Fruit fly (Drosophila melanogaster) whole organism, larva: ENCODE data around the gene CG12171.
A peak's percentile ranks its signal among the peaks of the same experiment; 100 is the strongest.

Experiments used
- noc ChIP-seq: fragments of 200-800 bp; sonication (Bioruptor generic); optimal IDR thresholded peaks from 3 replicates; lab custom pipeline; 2019; ENCODE audit warnings: missing biosample characterization, mild to moderate bottlenecking, missing genetic modification characterization, moderate library complexity

CG12171 gene

DNA sequence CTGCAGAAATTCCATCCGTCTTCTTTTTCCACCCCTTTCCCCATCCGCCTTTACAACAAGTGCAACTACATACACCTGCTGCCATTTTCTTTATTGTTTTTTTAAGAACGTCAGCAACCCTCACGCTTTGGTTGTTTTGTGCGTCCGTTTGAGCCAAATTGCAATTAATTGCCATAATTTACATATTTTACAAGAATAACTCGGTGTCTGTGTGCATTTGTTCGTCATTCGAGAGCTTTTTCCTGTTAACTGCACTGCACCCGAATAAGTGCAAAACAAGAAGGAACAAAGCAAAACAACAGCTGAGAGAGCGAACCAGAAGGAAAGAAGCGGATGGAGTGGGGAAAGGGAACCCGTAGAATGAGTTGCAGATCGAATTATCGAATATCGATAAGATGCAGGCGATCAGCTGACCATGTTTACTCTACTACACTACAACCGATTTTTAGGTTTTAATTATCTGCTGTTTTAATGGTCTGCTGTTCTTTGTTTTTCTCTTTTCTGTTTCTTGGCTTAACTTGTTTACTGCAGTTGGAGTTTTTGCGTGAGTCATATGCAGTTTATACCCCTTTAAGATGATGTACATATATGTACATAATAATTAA lies 37.3 kb downstream of the CG12171 start:
- TF ChIP-seq noc (tag; lab: Kevin White, UChicago), result no peak

DNA sequence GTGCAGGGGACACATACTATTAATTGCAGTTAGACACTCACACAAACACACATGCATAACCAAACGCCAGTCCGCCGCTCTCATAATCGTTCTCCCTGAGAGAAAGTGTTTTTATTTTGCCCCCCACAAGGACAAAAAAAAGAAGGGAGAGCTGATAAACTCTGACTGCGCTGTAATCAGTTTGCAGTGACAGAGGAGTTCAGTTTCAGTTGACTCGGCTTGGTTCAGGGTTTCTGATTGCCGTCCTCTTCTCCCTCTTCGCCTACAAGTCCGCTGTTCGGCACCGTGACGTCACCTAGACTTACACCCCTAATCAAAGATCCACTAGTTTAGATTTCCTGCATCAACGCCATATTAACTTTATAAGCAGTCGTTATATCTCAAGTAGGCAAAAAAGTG lies 37.8 kb downstream of the CG12171 start:
- TF ChIP-seq noc (tag; lab: Kevin White, UChicago), result no peak

DNA sequence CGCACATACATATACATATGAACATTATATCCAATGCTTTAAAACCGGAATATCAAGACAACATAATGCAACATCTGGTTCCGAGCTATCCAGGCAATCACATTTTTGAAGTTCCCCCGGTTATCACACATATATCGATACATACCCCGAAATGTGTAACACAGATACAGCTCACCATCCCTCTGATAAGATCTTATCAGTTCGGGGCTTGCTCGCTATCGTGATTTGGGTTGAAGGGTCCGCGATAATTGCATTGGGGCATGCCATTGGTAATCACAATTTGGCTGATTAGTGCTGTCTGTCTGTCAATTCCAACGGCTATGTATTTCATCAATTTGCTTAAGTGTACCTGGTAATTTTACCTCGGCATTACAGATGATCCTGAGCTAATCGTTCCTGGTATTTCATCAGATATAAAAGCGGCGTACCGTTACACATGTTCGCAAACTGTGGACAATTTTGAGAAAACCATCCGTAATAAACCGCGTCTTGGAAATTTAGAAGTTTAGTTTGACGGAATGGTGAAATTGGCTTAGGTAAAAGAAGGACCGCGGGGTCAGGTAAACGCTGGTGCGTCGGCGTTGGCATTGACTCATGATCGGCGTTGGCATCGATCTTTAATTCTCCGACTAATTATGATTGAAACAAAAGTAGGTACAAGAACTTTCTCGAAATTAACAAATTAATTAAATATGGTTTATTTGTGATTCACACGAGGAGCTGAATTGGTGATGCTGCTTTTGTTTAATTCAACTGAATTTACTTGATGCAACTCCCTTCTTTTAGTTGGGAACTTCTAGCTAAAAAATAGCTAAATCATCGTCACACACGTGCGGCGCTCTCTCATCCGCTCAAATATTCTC lies 38.6 kb downstream of the CG12171 start:
- no peak for TF ChIP-seq noc (tag; lab: Kevin White, UChicago)

DNA sequence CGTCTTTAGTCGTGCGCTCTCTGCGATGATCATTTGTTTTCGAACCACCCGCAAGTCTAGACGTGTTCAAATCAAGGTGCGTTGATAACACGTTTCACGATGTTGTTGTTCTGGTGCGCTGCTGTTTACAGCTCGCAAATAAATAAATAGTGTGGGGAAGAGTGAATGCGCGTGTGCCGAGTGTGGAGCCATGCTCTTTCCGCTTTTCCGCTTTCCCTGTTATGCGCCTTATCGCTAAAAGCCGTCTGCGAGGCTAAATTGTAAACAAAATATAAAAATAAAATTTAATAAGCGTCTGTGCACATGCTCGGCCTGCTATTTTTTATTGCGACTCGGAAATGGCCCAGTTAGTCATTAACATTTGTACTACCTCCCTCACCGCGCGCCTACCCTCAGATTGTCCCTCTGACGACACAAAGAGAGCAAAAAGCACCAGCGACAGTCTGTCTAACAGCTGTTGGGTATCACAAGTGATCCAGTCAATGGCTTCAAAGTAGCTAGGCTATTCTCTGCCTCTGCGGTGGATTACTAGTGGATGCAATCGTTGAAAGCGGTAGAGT lies 39.3 kb downstream of the CG12171 start:
- TF ChIP-seq noc (tag; lab: Kevin White, UChicago), result peak; percentile 84

DNA sequence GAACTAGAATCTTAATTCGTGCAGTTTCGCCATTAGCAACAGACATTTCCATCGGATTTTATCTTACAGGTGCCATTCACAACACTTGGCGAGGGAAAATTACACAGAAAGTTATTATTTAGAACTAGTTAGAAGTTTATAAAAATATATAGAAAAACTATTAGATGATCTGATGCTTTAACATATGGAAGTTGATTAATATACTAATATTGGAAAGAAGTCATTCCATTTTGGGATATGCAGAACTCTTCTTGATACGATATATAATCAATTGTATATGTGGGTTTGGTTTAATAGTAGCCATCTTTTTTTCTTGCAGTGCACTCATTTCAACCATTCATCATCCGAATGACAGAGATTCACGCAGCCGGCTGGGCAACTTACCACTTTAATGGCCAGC lies 48.8 kb downstream of the CG12171 start:
- TF ChIP-seq noc (tag; lab: Kevin White, UChicago), result no peak

DNA sequence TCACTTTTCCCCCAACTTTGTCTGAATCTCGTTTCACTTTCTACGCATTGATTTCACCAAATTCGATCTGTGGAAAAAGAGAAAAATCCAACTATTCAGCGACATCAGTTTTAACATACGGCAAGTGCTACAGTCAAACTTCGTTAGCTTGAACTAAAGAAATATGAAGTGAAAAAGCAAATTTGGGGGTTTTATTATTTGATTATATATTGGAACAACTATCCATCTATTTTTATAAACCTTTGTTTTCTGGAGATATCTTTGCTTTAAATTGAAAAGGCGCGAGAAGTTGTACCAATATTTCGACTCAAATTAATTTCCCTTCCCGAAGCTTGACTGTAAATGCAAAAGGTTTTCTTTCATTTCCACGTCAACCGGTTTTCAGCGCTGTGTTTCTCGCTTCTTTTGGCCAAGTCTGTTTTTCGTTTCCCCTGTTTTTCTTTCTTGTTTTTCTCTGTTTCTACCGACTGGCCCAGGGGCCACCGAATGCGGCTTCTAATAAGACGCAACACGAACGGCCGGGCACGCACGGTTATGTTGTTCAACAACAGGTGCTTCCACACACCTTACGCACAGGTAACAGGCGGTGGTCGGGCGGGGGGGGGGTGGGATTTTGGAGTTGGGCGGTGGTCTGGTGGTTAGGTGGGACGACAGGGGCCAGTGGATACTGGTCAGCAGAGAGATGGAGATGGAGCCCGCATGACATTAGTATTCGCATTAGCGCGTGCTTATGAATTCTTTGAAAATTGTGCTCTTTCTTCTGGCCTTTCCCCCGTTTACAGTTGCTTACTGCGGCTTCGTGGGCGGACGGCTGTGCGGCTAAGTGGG lies 49.7 kb downstream of the CG12171 start:
- no peak for TF ChIP-seq noc (tag; lab: Kevin White, UChicago)
